Worm (Caenorhabditis elegans): ENCODE results near the gene H02F09.3.

DNA sequence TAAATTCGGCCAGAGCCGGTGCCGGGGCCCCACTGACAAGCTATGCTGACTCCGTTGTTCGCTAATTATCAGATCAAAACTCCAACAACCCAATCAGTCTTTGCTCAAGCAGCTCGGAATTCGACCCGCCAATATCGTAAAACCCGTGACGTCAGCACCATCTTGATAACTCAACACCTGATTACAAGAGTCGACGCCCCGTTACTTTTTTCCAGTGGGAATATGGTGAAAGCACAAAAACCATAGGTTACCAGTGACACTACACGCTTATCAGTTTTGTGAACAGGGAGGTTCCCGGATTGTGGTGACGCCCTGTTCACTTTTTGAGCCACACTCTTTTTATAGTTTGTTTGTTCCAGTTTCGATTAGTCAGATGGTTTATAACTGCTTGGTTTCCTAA lies 27.4 kb upstream of the H02F09.3 start:
- no peak for TF ChIP-seq him-1 (tag; optimal IDR thresholded peaks at IDR 0.05)
- no peak for TF ChIP-seq W03F9.2 (tag; optimal IDR thresholded peaks at IDR 0.05)
- TF ChIP-seq dao-5 (tag; optimal IDR thresholded peaks at IDR 0.05), result no peak
